Worm (Caenorhabditis elegans): Measurements from ENCODE around the gene VC5.2.

The VC5.2 gene

ce11 chrV:7093720-7094401, 8.1 kb downstream of the VC5.2 start, which contains the start of gene nhr-135:
Gene nhr-135 (minus strand): TSS chrV:7093770.
- TF ChIP-seq tbx-8 (GFP tag; optimal IDR thresholded peaks at IDR 0.05) (no peak), nhr-237 (tag; optimal IDR thresholded peaks at IDR 0.05) (no peak), mls-2 (tag; optimal IDR thresholded peaks at IDR 0.05) (no peak), pha-4 (tag; optimal IDR thresholded peaks at IDR 0.05) (no peak), flh-1 (GFP tag; optimal IDR thresholded peaks at IDR 0.05) (no peak), M03D4.4 (tag; optimal IDR thresholded peaks at IDR 0.05) (no peak), zip-8 (tag; optimal IDR thresholded peaks at IDR 0.05) (no peak)

DNA sequence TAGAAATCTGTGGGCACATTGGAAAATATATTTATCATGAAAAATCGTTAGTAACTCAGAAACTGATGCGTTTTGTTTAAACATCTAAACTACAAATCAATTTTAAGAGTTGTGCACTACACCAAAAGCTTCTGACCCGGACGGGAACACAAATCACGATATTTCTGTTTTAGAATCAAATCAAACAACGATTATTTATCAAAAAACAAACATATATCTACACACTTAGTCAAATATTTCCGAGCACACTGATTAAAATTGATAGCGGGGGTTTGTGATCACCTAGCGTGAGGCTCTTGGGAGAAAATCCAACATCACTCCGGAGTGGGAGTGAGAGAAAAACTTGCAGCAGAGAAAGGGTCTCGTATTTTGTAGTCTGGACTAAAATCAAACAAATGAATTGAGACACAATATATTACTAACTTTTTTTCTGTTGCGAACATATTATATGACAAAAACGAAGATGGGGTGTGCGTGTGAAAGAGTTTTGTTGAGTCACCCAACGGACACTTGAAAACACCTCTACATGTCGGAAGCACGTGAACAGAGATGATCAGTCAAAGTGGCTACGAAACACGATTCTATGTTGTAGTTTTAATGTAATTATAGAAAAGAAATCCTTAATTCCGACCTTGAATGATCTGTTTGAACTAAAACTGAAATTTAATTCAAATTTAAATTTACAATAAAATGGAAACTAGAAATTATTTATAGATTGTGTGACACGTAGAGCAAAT, 9.7 kb downstream of the VC5.2 start:
- no peak for TF ChIP-seq ceh-83 (GFP tag; optimal IDR thresholded peaks at IDR 0.05)
- TF ChIP-seq sem-2 (GFP tag; optimal IDR thresholded peaks at IDR 0.05): no peak
- no peak for TF ChIP-seq hlh-1 (tag; optimal IDR thresholded peaks at IDR 0.05)

- TF ChIP-seq elt-1 (tag; optimal IDR thresholded peaks at IDR 0.05; ENCODE audit: borderline replicate concordance, insufficient read depth) (no peak), zip-8 (tag; optimal IDR thresholded peaks at IDR 0.05) (no peak), nhr-28 (tag; optimal IDR thresholded peaks at IDR 0.05) (no peak), drap-1 (GFP tag; optimal IDR thresholded peaks at IDR 0.05) (no peak), hlh-1 (tag; optimal IDR thresholded peaks at IDR 0.05) (no peak), cnd-1 (tag; optimal IDR thresholded peaks at IDR 0.05) (no peak), ceh-39 (tag; optimal IDR thresholded peaks at IDR 0.05) (no peak), lsy-2 (tag; optimal IDR thresholded peaks at IDR 0.05) (no peak), blmp-1 (tag; optimal IDR thresholded peaks at IDR 0.05) (no peak), lin-32 (GFP tag; optimal IDR thresholded peaks at IDR 0.05) (no peak)
Observed at ce11 chrV:7096129-7096730, 10.5 kb downstream of the VC5.2 start.

DNA sequence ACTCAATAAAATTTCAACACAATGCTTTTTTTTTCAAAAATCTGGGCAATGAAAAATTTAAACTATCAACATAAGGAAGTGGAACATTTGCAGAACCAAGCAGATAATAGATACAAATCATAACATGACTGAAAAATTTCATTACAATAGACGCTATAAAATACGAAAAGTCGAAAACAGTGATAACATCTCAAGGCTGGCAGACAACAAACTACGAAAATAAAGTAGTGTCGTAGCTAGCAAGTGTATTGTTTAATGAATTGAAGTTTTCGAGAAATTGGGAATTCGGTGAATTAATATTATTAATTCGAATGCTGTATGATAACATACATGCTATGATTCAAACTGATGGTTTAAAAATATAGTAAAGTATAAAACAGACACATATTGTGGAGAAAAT, 11.1 kb downstream of the VC5.2 start:
- TF ChIP-seq cnd-1 (tag; optimal IDR thresholded peaks at IDR 0.05) (no peak), unc-120 (tag; optimal IDR thresholded peaks at IDR 0.05; ENCODE audit: poor library complexity, severe bottlenecking) (no peak), bed-3 (GFP tag; optimal IDR thresholded peaks at IDR 0.05) (no peak), lin-13 (tag; optimal IDR thresholded peaks at IDR 0.05) (no peak), nhr-2 (tag; optimal IDR thresholded peaks at IDR 0.05) (no peak)

- TF ChIP-seq mep-1 (tag; optimal IDR thresholded peaks at IDR 0.05) (no peak), unc-39 (tag; optimal IDR thresholded peaks at IDR 0.05) (no peak), unc-62 (GFP tag; optimal IDR thresholded peaks at IDR 0.05) (no peak), ztf-11 (tag; optimal IDR thresholded peaks at IDR 0.05) (no peak), cnd-1 (tag; optimal IDR thresholded peaks at IDR 0.05) (no peak), sptf-1 (tag; optimal IDR thresholded peaks at IDR 0.05) (no peak), lin-32 (GFP tag; optimal IDR thresholded peaks at IDR 0.05) (no peak), hlh-1 (tag; optimal IDR thresholded peaks at IDR 0.05) (no peak), sem-2 (GFP tag; optimal IDR thresholded peaks at IDR 0.05) (no peak), blmp-1 (tag; optimal IDR thresholded peaks at IDR 0.05) (no peak), lin-13 (tag; optimal IDR thresholded peaks at IDR 0.05) (no peak), snpc-4 (tag; optimal IDR thresholded peaks at IDR 0.05) (no peak), lsy-2 (tag; optimal IDR thresholded peaks at IDR 0.05) (no peak), nhr-28 (tag; optimal IDR thresholded peaks at IDR 0.05) (no peak), flh-1 (GFP tag; optimal IDR thresholded peaks at IDR 0.05) (no peak), mab-5 (tag; optimal IDR thresholded peaks at IDR 0.05) (no peak), elt-1 (tag; optimal IDR thresholded peaks at IDR 0.05; ENCODE audit: borderline replicate concordance, insufficient read depth) (no peak), unc-120 (tag; optimal IDR thresholded peaks at IDR 0.05; ENCODE audit: poor library complexity, severe bottlenecking) (no peak), pha-4 (tag; optimal IDR thresholded peaks at IDR 0.05) (no peak)
Observed at ce11 chrV:7103247-7103646, 17.5 kb downstream of the VC5.2 start, which contains the start of gene odr-2. Gene odr-2 (plus strand): TSS chrV:7103547.
